Worm (Caenorhabditis elegans) whole organism, L4 larva: ENCODE measurements around the gene C15C8.5.

Experiments used
- ZK546.5 ChIP-seq, 2 experiments: sonication (generic microtip); optimal IDR thresholded peaks; 2 replicates each; lab custom pipeline; 2017; ENCODE audit warnings: missing biosample characterization in 2 of 2, missing genetic modification characterization in 2 of 2
- ceh-82 ChIP-seq: sonication (generic microtip); optimal IDR thresholded peaks from 2 replicates; lab custom pipeline; 2017; ENCODE audit warnings: missing biosample characterization, missing genetic modification characterization
- daf-19 ChIP-seq: fragments of 200-800 bp; sonication (Bioruptor generic); conservative IDR thresholded peaks from 2 replicates; pipeline ENCODE4 v1.3.6; 2022; ENCODE audit warnings: missing genetic modification characterization, missing compliant biosample characterization
- dve-1 ChIP-seq: sonication (generic microtip); optimal IDR thresholded peaks from 2 replicates; lab custom pipeline; 2017; ENCODE audit warnings: antibody characterized with exemption, mild to moderate bottlenecking, missing genetic modification characterization, missing compliant biosample characterization; ENCODE audit not compliant: insufficient read depth
- gei-8 ChIP-seq: fragments of 200-800 bp; sonication (Bioruptor generic); optimal IDR thresholded peaks from 2 replicates; lab custom pipeline; 2018; ENCODE audit warnings: mild to moderate bottlenecking, missing genetic modification characterization, missing compliant biosample characterization
- lir-3 ChIP-seq: sonication (generic microtip); optimal IDR thresholded peaks from 2 replicates; lab custom pipeline; 2016; ENCODE audit warnings: mild to moderate bottlenecking, missing genetic modification characterization, missing compliant biosample characterization
- lsy-2 ChIP-seq, 2 experiments: fragments of 150-350 bp in 1 of 2; sonication (generic microtip) in 1 of 2; optimal IDR thresholded peaks; 2 replicates each; lab custom pipeline; 2014 to 2017; ENCODE audit warnings: missing biosample characterization in 2 of 2, missing genetic modification characterization in 2 of 2
- mdl-1 ChIP-seq, 2 experiments: fragments of 150-350 bp in 1 of 2; sonication (generic microtip) in 1 of 2; optimal IDR thresholded peaks; 2 replicates each; lab custom pipeline; 2014 to 2017; ENCODE audit warnings: missing biosample characterization in 2 of 2, missing genetic modification characterization in 2 of 2
- mdt-29 ChIP-seq: fragments of 200-800 bp; sonication (Bioruptor generic); IDR thresholded peaks from 2 replicates; pipeline ENCODE4 v1.3.6; 2022; ENCODE audit warnings: missing genetic modification reagents, missing genetic modification characterization, missing compliant biosample characterization
- nhr-76 ChIP-seq: fragments of 150-350 bp; optimal IDR thresholded peaks from 2 replicates; lab custom pipeline; 2014; ENCODE audit warnings: missing biosample characterization, missing genetic modification characterization
- pha-4 ChIP-seq, 2 experiments: fragments of 150-350 bp in 1 of 2; fragments of 200-800 bp in 1 of 2; sonication (Bioruptor generic) in 1 of 2; IDR thresholded peaks in 1 of 2; optimal IDR thresholded peaks in 1 of 2; 2 replicates each; pipeline versions ENCODE4 v1.3.6 to Lab custom; 2014 to 2022; ENCODE audit warnings: missing genetic modification characterization in 2 of 2, missing genetic modification reagents in 2 of 2, missing biosample characterization in 1 of 2, missing compliant biosample characterization in 1 of 2
- pqm-1 ChIP-seq: sonication (generic microtip); optimal IDR thresholded peaks from 2 replicates; lab custom pipeline; 2017; ENCODE audit warnings: missing biosample characterization, missing genetic modification characterization
- skn-1 ChIP-seq: fragments of 150-350 bp; optimal IDR thresholded peaks from 2 replicates; lab custom pipeline; 2014; ENCODE audit warnings: missing biosample characterization, missing genetic modification characterization
- zag-1 ChIP-seq: fragments of 150-350 bp; optimal IDR thresholded peaks from 2 replicates; lab custom pipeline; 2014; ENCODE audit warnings: missing biosample characterization, missing genetic modification characterization

ce11 chrV:12743778-12744502, 3.9 kb upstream of the C15C8.5 start:
- no peak for TF ChIP-seq ZK546.5 (tag; optimal IDR thresholded peaks at IDR 0.05; lab: Kevin White, UChicago)
- no peak for TF ChIP-seq skn-1
- TF ChIP-seq zag-1 (tag; lab: Kevin White, UChicago): no peak
- peak; percentile 28 for TF ChIP-seq pqm-1
- no peak for TF ChIP-seq ceh-82 (tag; lab: Kevin White, UChicago)
- no peak for TF ChIP-seq lsy-2 (tag; optimal IDR thresholded peaks at IDR 0.05; lab: Kevin White, UChicago)
- TF ChIP-seq gei-8 (GFP tag; lab: Kevin White, UChicago): no peak
- TF ChIP-seq lir-3 (tag; lab: Kevin White, UChicago): no peak
- TF ChIP-seq dve-1 (tag; lab: Kevin White, UChicago): peak; percentile 53
- no peak for TF ChIP-seq mdl-1 (tag; optimal IDR thresholded peaks at IDR 0.05; lab: Kevin White, UChicago)
- TF ChIP-seq nhr-76: no peak
- TF ChIP-seq daf-19 (GFP tag; lab: Robert Waterston, UW): no peak
- no peak for TF ChIP-seq pha-4 (GFP tag; IDR thresholded peaks at IDR 0.05; lab: Robert Waterston, UW)
- TF ChIP-seq pha-4 (tag; optimal IDR thresholded peaks at IDR 0.05; lab: Kevin White, UChicago): no peak
- no peak for TF ChIP-seq mdt-29 (GFP tag; lab: Robert Waterston, UW)
